Fruit fly (Drosophila melanogaster) whole organism, embryonic: ENCODE measurements around the gene Not10.

ENCODE experiments used
- Adf1 ChIP-seq: fragments of 200-800 bp; sonication (Bioruptor generic); IDR thresholded peaks from 2 replicates; pipeline ENCODE4 v1.3.6; 2022; ENCODE audit warnings: missing biosample characterization, missing genetic modification characterization
- CG12219 ChIP-seq: fragments of 200-800 bp; sonication (Bioruptor generic); optimal IDR thresholded peaks from 3 replicates; lab custom pipeline; 2018; ENCODE audit warnings: missing biosample characterization, mild to moderate bottlenecking, missing genetic modification characterization
- CG12391 ChIP-seq: fragments of 200-800 bp; sonication (Bioruptor generic); optimal IDR thresholded peaks from 3 replicates; lab custom pipeline; 2018; ENCODE audit warnings: missing biosample characterization, mild to moderate bottlenecking, missing genetic modification characterization, moderate library complexity
- CG14667 ChIP-seq: fragments of 200-800 bp; sonication (Bioruptor generic); IDR thresholded peaks from 2 replicates; pipeline ENCODE4 v1.3.6; 2022; ENCODE audit warnings: missing biosample characterization, missing genetic modification characterization
- CG1832 ChIP-seq: fragments of 200-800 bp; sonication (Bioruptor generic); optimal IDR thresholded peaks from 2 replicates; lab custom pipeline; 2017; ENCODE audit warnings: missing biosample characterization, mild to moderate bottlenecking, missing genetic modification characterization, inconsistent platforms
- CG8478 ChIP-seq: fragments of >200 bp; optimal IDR thresholded peaks from 2 replicates; lab custom pipeline; 2018
- en ChIP-seq: fragments of 200-800 bp; sonication (Bioruptor generic); optimal IDR thresholded peaks from 2 replicates; lab custom pipeline; 2016; ENCODE audit warnings: missing biosample characterization, missing genetic modification characterization
- lola ChIP-seq, 3 experiments: fragments of >200 bp in 2 of 3; fragments of 200-800 bp in 1 of 3; sonication (Bioruptor generic) in 1 of 3; optimal IDR thresholded peaks; 2 replicates each; lab custom pipeline; 2017 to 2019; ENCODE audit warnings: missing biosample characterization in 3 of 3, missing genetic modification characterization in 3 of 3, mild to moderate bottlenecking in 1 of 3, moderate library complexity in 1 of 3
- pan ChIP-seq, 4 experiments: fragments of >200 bp in 3 of 4; fragments of 200-800 bp in 1 of 4; sonication (Bioruptor generic) in 1 of 4; optimal IDR thresholded peaks in 3 of 4; IDR thresholded peaks in 1 of 4; 2 replicates each; pipeline versions ENCODE4 v1.3.6 to Lab custom; 2017 to 2022; ENCODE audit warnings: missing biosample characterization in 2 of 4, missing genetic modification characterization in 2 of 4, mixed read lengths in 1 of 4
- peb ChIP-seq: fragments of 200-800 bp; sonication (Bioruptor generic); IDR thresholded peaks from 2 replicates; pipeline ENCODE4 v1.3.6; 2022; ENCODE audit warnings: missing biosample characterization, missing genetic modification characterization
- sim ChIP-seq: fragments of 200-800 bp; sonication (Bioruptor generic); IDR thresholded peaks from 2 replicates; pipeline ENCODE4 v1.3.6; 2022; ENCODE audit warnings: missing biosample characterization, missing genetic modification characterization
- tap ChIP-seq: fragments of 200-800 bp; optimal IDR thresholded peaks from 3 replicates; lab custom pipeline; 2019; ENCODE audit warnings: missing biosample characterization, mild to moderate bottlenecking, missing genetic modification characterization, moderate library complexity
- twi ChIP-seq: fragments of 200-800 bp; optimal IDR thresholded peaks from 2 replicates; lab custom pipeline; 2019; ENCODE audit warnings: missing biosample characterization, mild to moderate bottlenecking, missing genetic modification characterization, moderate library complexity
- z ChIP-seq: fragments of 200-800 bp; sonication (Bioruptor generic); IDR thresholded peaks from 3 replicates; pipeline ENCODE4 v1.3.6; 2022; ENCODE audit warnings: missing biosample characterization, missing genetic modification characterization

DNA sequence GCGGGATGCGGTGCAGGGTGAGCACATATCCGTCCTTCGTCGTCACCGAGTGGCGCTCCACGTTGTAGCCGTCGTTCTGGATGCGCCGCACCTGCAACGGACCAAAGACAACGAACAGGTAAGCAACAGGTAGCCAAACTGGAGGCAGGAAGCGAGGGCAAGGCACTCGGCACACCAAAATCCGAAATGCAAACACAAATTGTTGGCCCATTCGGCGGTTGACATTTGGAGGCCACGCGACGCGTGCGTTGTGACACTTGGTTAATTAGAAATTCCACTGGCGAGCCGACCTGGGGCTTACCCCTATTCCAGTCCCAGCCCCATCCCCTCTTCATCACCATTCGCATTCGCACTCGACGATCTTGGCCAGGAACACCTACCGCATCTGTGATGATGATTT, 11.2 kb downstream of the Not10 start:
- TF ChIP-seq en (GFP tag; lab: Kevin White, UChicago) (no peak), CG1832 (GFP tag; lab: Kevin White, UChicago) (no peak), pan (optimal IDR thresholded peaks at IDR 0.05; lab: Kevin White, UChicago) (no peak), pan (GFP tag; optimal IDR thresholded peaks at IDR 0.05 in 1 of 2, IDR thresholded peaks at IDR 0.05 in 1 of 2) (no peak), z (GFP tag; lab: Robert Waterston, UW) (no peak), sim (GFP tag; lab: Robert Waterston, UW) (no peak), CG14667 (GFP tag; lab: Robert Waterston, UW) (no peak), Adf1 (no peak), CG12219 (no peak), peb (GFP tag; lab: Robert Waterston, UW) (no peak), twi (tag; lab: Kevin White, UChicago) (no peak), lola (GFP tag; optimal IDR thresholded peaks at IDR 0.05; lab: Kevin White, UChicago) (no peak), CG8478 (lab: Kevin White, UChicago) (peak; percentile 71), CG12391 (tag; lab: Kevin White, UChicago) (no peak), tap (no peak)
